Fruit fly (Drosophila melanogaster): ENCODE results near the gene Cad96Ca.

dm6 chr3R:25225483-25225882 lies 17.4 kb upstream of the Cad96Ca start:
- TF ChIP-seq h (optimal IDR thresholded peaks at IDR 0.05) (no peak), insv (optimal IDR thresholded peaks at IDR 0.05) (no peak), psq (optimal IDR thresholded peaks at IDR 0.05) (no peak), ttk (optimal IDR thresholded peaks at IDR 0.05) (no peak), Sin3A (optimal IDR thresholded peaks at IDR 0.05) (no peak), Myc (optimal IDR thresholded peaks at IDR 0.05) (no peak)

All from Kc167 (cell line).